Fruit fly (Drosophila melanogaster): ENCODE data around the gene Ucp4B.

Gene Ucp4B

dm6 chr2L:5956706-5957105, 13.0 kb upstream of the Ucp4B start, which contains the start of the genes CG13998 and Vm26Ab:
TSS of gene CG13998 (minus strand) at chr2L:5956819.
TSS of gene Vm26Ab (plus strand) at chr2L:5957004.
- TF ChIP-seq Hnf4 (GFP tag; optimal IDR thresholded peaks at IDR 0.05) (no peak), h (GFP tag; optimal IDR thresholded peaks at IDR 0.05) (no peak), GATAd (GFP tag; optimal IDR thresholded peaks at IDR 0.05) (no peak), Hr78 (GFP tag; optimal IDR thresholded peaks at IDR 0.05) (no peak), CrebA (GFP tag; optimal IDR thresholded peaks at IDR 0.05; ENCODE audit: borderline replicate concordance) (no peak), dl (GFP tag; optimal IDR thresholded peaks at IDR 0.05; ENCODE audit: insufficient read depth in 1 of 2, partially characterized antibody in 2 of 2) (no peak), fru (GFP tag; optimal IDR thresholded peaks at IDR 0.05) (no peak), sage (GFP tag; optimal IDR thresholded peaks at IDR 0.05) (no peak), N (GFP tag; optimal IDR thresholded peaks at IDR 0.05) (no peak), Vsx2 (GFP tag; optimal IDR thresholded peaks at IDR 0.05; ENCODE audit: partially characterized antibody) (no peak), ey (GFP tag; optimal IDR thresholded peaks at IDR 0.05) (no peak), Dif (GFP tag; optimal IDR thresholded peaks at IDR 0.05; ENCODE audit: partially characterized antibody) (no peak), sv (GFP tag; optimal IDR thresholded peaks at IDR 0.05) (no peak), Abd-B (GFP tag; optimal IDR thresholded peaks at IDR 0.05) (no peak), pan (optimal IDR thresholded peaks at IDR 0.05) (no peak), usp (GFP tag; optimal IDR thresholded peaks at IDR 0.05) (no peak), Dfd (GFP tag; optimal IDR thresholded peaks at IDR 0.05) (no peak), brk (GFP tag; optimal IDR thresholded peaks at IDR 0.05) (no peak)

dm6 chr2L:5958581-5959177, 11.0 kb upstream of the Ucp4B start, which contains the start of gene Vm26Ac:
TSS of gene Vm26Ac (minus strand) at chr2L:5958631.
- no peak for TF ChIP-seq Mio (GFP tag; optimal IDR thresholded peaks at IDR 0.05)
- no peak for TF ChIP-seq lola (GFP tag; optimal IDR thresholded peaks at IDR 0.05)
- TF ChIP-seq dmrt93B (GFP tag; optimal IDR thresholded peaks at IDR 0.05): no peak
- no peak for TF ChIP-seq fru (GFP tag; optimal IDR thresholded peaks at IDR 0.05)
- TF ChIP-seq Hr78 (GFP tag; optimal IDR thresholded peaks at IDR 0.05): no peak
- TF ChIP-seq jim (GFP tag; optimal IDR thresholded peaks at IDR 0.05): no peak
- no peak for TF ChIP-seq CG32264 (GFP tag; optimal IDR thresholded peaks at IDR 0.05)
- TF ChIP-seq sage (GFP tag; optimal IDR thresholded peaks at IDR 0.05): no peak
- no peak for TF ChIP-seq HLH106 (tag; optimal IDR thresholded peaks at IDR 0.05)
- no peak for TF ChIP-seq Abd-B (GFP tag; optimal IDR thresholded peaks at IDR 0.05)
- no peak for TF ChIP-seq Dif (GFP tag; optimal IDR thresholded peaks at IDR 0.05; ENCODE audit: partially characterized antibody)
- no peak for TF ChIP-seq Vsx2 (GFP tag; optimal IDR thresholded peaks at IDR 0.05; ENCODE audit: partially characterized antibody)
- TF ChIP-seq tai (GFP tag; optimal IDR thresholded peaks at IDR 0.05): no peak
- TF ChIP-seq h (GFP tag; optimal IDR thresholded peaks at IDR 0.05): no peak
- no peak for TF ChIP-seq Rel (GFP tag; optimal IDR thresholded peaks at IDR 0.05)
- no peak for TF ChIP-seq Rel (tag; optimal IDR thresholded peaks at IDR 0.05)
- TF ChIP-seq usp (GFP tag; optimal IDR thresholded peaks at IDR 0.05): no peak

- TF ChIP-seq lola (GFP tag; optimal IDR thresholded peaks at IDR 0.05) (no peak), h (GFP tag; optimal IDR thresholded peaks at IDR 0.05) (no peak), Hr78 (GFP tag; optimal IDR thresholded peaks at IDR 0.05) (no peak)
Measured at dm6 chr2L:5959863-5960658, 9.6 kb upstream of the Ucp4B start, which contains the start of gene Vm26Aa. TSS of gene Vm26Aa (minus strand) at chr2L:5960340.

dm6 chr2L:5961169-5961918, 8.3 kb upstream of the Ucp4B start:
- no peak for TF ChIP-seq jim (GFP tag; optimal IDR thresholded peaks at IDR 0.05)
- TF ChIP-seq dsf (GFP tag; optimal IDR thresholded peaks at IDR 0.05; ENCODE audit: borderline replicate concordance): no peak
- TF ChIP-seq psq (GFP tag; optimal IDR thresholded peaks at IDR 0.05): no peak
- TF ChIP-seq CG9705 (GFP tag; optimal IDR thresholded peaks at IDR 0.05): no peak
- TF ChIP-seq Mio (GFP tag; optimal IDR thresholded peaks at IDR 0.05): no peak
- no peak for TF ChIP-seq usp (GFP tag; optimal IDR thresholded peaks at IDR 0.05)
